Worm (Caenorhabditis elegans): ENCODE measurements around the gene fbxb-35.

DNA sequence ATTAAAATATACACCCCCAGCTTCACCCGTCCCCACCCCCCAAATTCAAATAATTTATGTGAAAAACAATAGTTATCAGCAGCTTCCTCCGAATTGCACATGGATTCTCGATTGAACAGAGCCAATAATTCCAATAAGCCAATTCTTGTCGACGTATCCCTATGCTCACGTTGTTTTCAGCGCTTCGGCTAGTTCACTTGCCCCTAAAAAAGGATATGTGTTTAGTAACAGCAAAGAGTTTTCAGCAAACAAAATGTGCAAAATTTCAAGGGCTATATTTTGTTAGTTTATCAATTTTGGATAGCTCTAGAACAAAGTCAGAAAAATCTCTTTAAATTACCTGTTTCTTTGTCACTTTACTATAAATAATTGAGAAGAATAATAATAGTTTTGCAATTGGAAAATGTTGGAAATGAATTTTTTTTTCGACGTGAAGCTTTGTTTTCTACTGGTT lies 32.3 kb downstream of the fbxb-35 start, which contains the start of the genes T16A1.5 and fbxc-49:
- TF ChIP-seq lsy-2 (tag; optimal IDR thresholded peaks at IDR 0.05) (no peak), skn-1 (tag; optimal IDR thresholded peaks at IDR 0.05) (no peak), lin-13 (GFP tag; optimal IDR thresholded peaks at IDR 0.05) (no peak), lin-39 (tag; optimal IDR thresholded peaks at IDR 0.05) (no peak), ama-1 (optimal IDR thresholded peaks at IDR 0.05) (no peak), ZK546.5 (tag; optimal IDR thresholded peaks at IDR 0.05) (no peak), nhr-25 (tag; optimal IDR thresholded peaks at IDR 0.05) (no peak), sem-4 (tag; optimal IDR thresholded peaks at IDR 0.05) (no peak), alr-1 (tag; optimal IDR thresholded peaks at IDR 0.05) (no peak)
